Fruit fly (Drosophila melanogaster) whole organism, embryonic: ENCODE results near the gene nAChRalpha6.
A peak's percentile ranks its signal among the peaks of the same experiment; 100 is the strongest.

Experiments used
- B-H1 ChIP-seq: fragments of 200-800 bp; sonication (Bioruptor generic); IDR thresholded peaks from 3 replicates; pipeline ENCODE4 v1.3.6; 2022; ENCODE audit warnings: missing biosample characterization, missing genetic modification characterization
- Bgb ChIP-seq: fragments of 200-800 bp; sonication (Bioruptor generic); IDR thresholded peaks from 2 replicates; pipeline ENCODE4 v1.3.6; 2022; ENCODE audit warnings: missing biosample characterization, missing genetic modification characterization; ENCODE audit not compliant: partially characterized antibody
- CG10979 ChIP-seq: fragments of 200-800 bp; sonication (Bioruptor generic); optimal IDR thresholded peaks from 2 replicates; lab custom pipeline; 2018; ENCODE audit warnings: missing biosample characterization, mild to moderate bottlenecking, missing genetic modification characterization, moderate library complexity
- CG11504 ChIP-seq: fragments of 200-800 bp; sonication (Bioruptor generic); optimal IDR thresholded peaks from 3 replicates; lab custom pipeline; 2019; ENCODE audit warnings: missing biosample characterization, mild to moderate bottlenecking, missing genetic modification characterization, moderate library complexity
- CG11723 ChIP-seq: fragments of 200-800 bp; sonication (Bioruptor generic); optimal IDR thresholded peaks from 2 replicates; lab custom pipeline; 2017; ENCODE audit warnings: missing biosample characterization, mild to moderate bottlenecking, missing genetic modification characterization
- CG13894 ChIP-seq: fragments of 200-800 bp; sonication (Bioruptor generic); optimal IDR thresholded peaks from 3 replicates; lab custom pipeline; 2018; ENCODE audit warnings: missing biosample characterization, mild to moderate bottlenecking, missing genetic modification characterization, moderate library complexity
- CG15479 ChIP-seq: fragments of 200-800 bp; sonication (Bioruptor generic); optimal IDR thresholded peaks from 3 replicates; lab custom pipeline; 2019; ENCODE audit warnings: missing biosample characterization, mild to moderate bottlenecking, missing genetic modification characterization, moderate library complexity
- CG15601 ChIP-seq: fragments of 200-800 bp; sonication (Bioruptor generic); optimal IDR thresholded peaks from 3 replicates; lab custom pipeline; 2019; ENCODE audit warnings: missing biosample characterization, mild to moderate bottlenecking, missing genetic modification characterization, moderate library complexity
- CG1647 ChIP-seq: fragments of 200-800 bp; sonication (Bioruptor generic); optimal IDR thresholded peaks from 3 replicates; lab custom pipeline; 2016; ENCODE audit warnings: missing biosample characterization, missing genetic modification characterization
- CG16813 ChIP-seq: fragments of 200-800 bp; sonication (Bioruptor generic); IDR thresholded peaks from 3 replicates; pipeline ENCODE4 v1.3.6; 2022; ENCODE audit warnings: missing biosample characterization, missing genetic modification characterization; ENCODE audit not compliant: partially characterized antibody
- CG3407 ChIP-seq: fragments of 200-800 bp; sonication (Bioruptor generic); optimal IDR thresholded peaks from 2 replicates; lab custom pipeline; 2018; ENCODE audit warnings: missing biosample characterization, mild to moderate bottlenecking, missing genetic modification characterization
- CG3726 ChIP-seq: fragments of 200-800 bp; sonication (Bioruptor generic); IDR thresholded peaks from 3 replicates; pipeline ENCODE4, ENCODE4 v1.3.6; 2022; ENCODE audit warnings: missing biosample characterization, missing genetic modification characterization
- CG3847 ChIP-seq: fragments of 200-800 bp; sonication (Bioruptor generic); IDR thresholded peaks from 2 replicates; pipeline ENCODE4 v1.3.6; 2022; ENCODE audit warnings: missing biosample characterization, missing genetic modification characterization
- CG6254 ChIP-seq: fragments of 200-800 bp; sonication (Bioruptor generic); optimal IDR thresholded peaks from 3 replicates; lab custom pipeline; 2017; ENCODE audit warnings: mild to moderate bottlenecking, missing biosample characterization, missing genetic modification reagents, missing genetic modification characterization
- CG6654 ChIP-seq: fragments of 200-800 bp; sonication (Bioruptor generic); optimal IDR thresholded peaks from 2 replicates; lab custom pipeline; 2017; ENCODE audit warnings: missing biosample characterization, mild to moderate bottlenecking, missing genetic modification characterization
- CG6689 ChIP-seq: fragments of 200-800 bp; sonication (Bioruptor generic); IDR thresholded peaks from 2 replicates; pipeline ENCODE4 v1.3.6; 2022; ENCODE audit warnings: missing biosample characterization, missing genetic modification characterization
- CG7745 ChIP-seq: fragments of 200-800 bp; sonication (Bioruptor generic); optimal IDR thresholded peaks from 2 replicates; lab custom pipeline; 2018; ENCODE audit warnings: missing biosample characterization, mild to moderate bottlenecking, missing genetic modification characterization, moderate library complexity
- CG8089 ChIP-seq: fragments of 200-800 bp; sonication (Bioruptor generic); optimal IDR thresholded peaks from 3 replicates; lab custom pipeline; 2016; ENCODE audit warnings: missing biosample characterization, missing genetic modification characterization
- CG8290 ChIP-seq, 3 experiments: fragments of 200-800 bp; sonication (Bioruptor generic); optimal IDR thresholded peaks; 2 replicates each; lab custom pipeline; 2016 to 2019; ENCODE audit warnings: missing biosample characterization in 3 of 3, missing genetic modification characterization in 3 of 3, mild to moderate bottlenecking in 2 of 3, moderate library complexity in 1 of 3
- CG9609 ChIP-seq: fragments of 200-800 bp; sonication (Bioruptor generic); optimal IDR thresholded peaks from 3 replicates; lab custom pipeline; 2016; ENCODE audit warnings: missing biosample characterization, missing genetic modification characterization
- CkIIα-i1 ChIP-seq: fragments of 200-800 bp; sonication (Bioruptor generic); IDR thresholded peaks from 2 replicates; pipeline ENCODE4 v1.3.6; 2022; ENCODE audit warnings: missing biosample characterization, missing genetic modification characterization
- D19B ChIP-seq: fragments of 200-800 bp; sonication (Bioruptor generic); optimal IDR thresholded peaks from 2 replicates; lab custom pipeline; 2017; ENCODE audit warnings: missing biosample characterization, mild to moderate bottlenecking, missing genetic modification characterization
- Deaf1 ChIP-seq: fragments of 200-800 bp; optimal IDR thresholded peaks from 3 replicates; lab custom pipeline; 2019; ENCODE audit warnings: missing biosample characterization, mild to moderate bottlenecking, missing genetic modification characterization, moderate library complexity
- ERR ChIP-seq: fragments of 200-800 bp; sonication (Bioruptor generic); optimal IDR thresholded peaks from 2 replicates; lab custom pipeline; 2016; ENCODE audit warnings: missing biosample characterization, missing genetic modification characterization
- GATAe ChIP-seq: fragments of 200-800 bp; sonication (Bioruptor generic); conservative IDR thresholded peaks from 2 replicates; pipeline ENCODE4 v1.3.6; 2022; ENCODE audit warnings: missing biosample characterization, missing genetic modification characterization
- HLH3B ChIP-seq: fragments of 200-800 bp; sonication (Bioruptor generic); IDR thresholded peaks from 2 replicates; pipeline ENCODE4 v1.3.6; 2022; ENCODE audit warnings: missing biosample characterization, missing genetic modification characterization
- Hand ChIP-seq: fragments of 200-800 bp; sonication (Bioruptor generic); optimal IDR thresholded peaks from 2 replicates; lab custom pipeline; 2017; ENCODE audit warnings: mild to moderate bottlenecking, missing biosample characterization, missing genetic modification reagents, missing genetic modification characterization
- Hsf ChIP-seq: fragments of 200-800 bp; sonication (Bioruptor generic); optimal IDR thresholded peaks from 3 replicates; lab custom pipeline; 2016; ENCODE audit warnings: missing biosample characterization, missing genetic modification characterization
- Lim3 ChIP-seq: fragments of 200-800 bp; sonication (Bioruptor generic); IDR thresholded peaks from 2 replicates; pipeline ENCODE4 v1.3.6; 2022; ENCODE audit warnings: missing biosample characterization, missing genetic modification characterization
- Nf-YC ChIP-seq: fragments of 200-800 bp; optimal IDR thresholded peaks from 3 replicates; lab custom pipeline; 2019; ENCODE audit warnings: missing biosample characterization, mild to moderate bottlenecking, missing genetic modification characterization, moderate library complexity
- Rfx ChIP-seq: fragments of 200-800 bp; sonication (Bioruptor generic); IDR thresholded peaks from 2 replicates; pipeline ENCODE4 v1.3.6; 2022; ENCODE audit warnings: missing biosample characterization, missing genetic modification characterization
- Sin3A ChIP-seq: fragments of >200 bp; optimal IDR thresholded peaks from 2 replicates; lab custom pipeline; 2018
- Tbp ChIP-seq: fragments of >200 bp; optimal IDR thresholded peaks from 2 replicates; lab custom pipeline; 2018; ENCODE audit warnings: missing biosample characterization, missing genetic modification characterization
- abd-A ChIP-seq: fragments of 200-800 bp; sonication (Bioruptor generic); optimal IDR thresholded peaks from 3 replicates; lab custom pipeline; 2019; ENCODE audit warnings: missing biosample characterization, mild to moderate bottlenecking, missing genetic modification characterization, moderate library complexity
- fd96Cb ChIP-seq: fragments of 200-800 bp; sonication (Bioruptor generic); optimal IDR thresholded peaks from 2 replicates; lab custom pipeline; 2018; ENCODE audit warnings: missing biosample characterization, mild to moderate bottlenecking, missing genetic modification characterization, moderate library complexity
- gcm ChIP-seq: fragments of 200-800 bp; sonication (Bioruptor generic); optimal IDR thresholded peaks from 2 replicates; lab custom pipeline; 2019; ENCODE audit warnings: missing biosample characterization, mild to moderate bottlenecking, missing genetic modification characterization, moderate library complexity
- jigr1 ChIP-seq: fragments of 200-800 bp; sonication (Bioruptor generic); IDR thresholded peaks from 3 replicates; pipeline ENCODE4 v1.3.6; 2022; ENCODE audit warnings: missing biosample characterization, missing genetic modification characterization
- kah ChIP-seq: fragments of 200-800 bp; sonication (Bioruptor generic); optimal IDR thresholded peaks from 2 replicates; lab custom pipeline; 2018; ENCODE audit warnings: missing biosample characterization, mild to moderate bottlenecking, missing genetic modification characterization
- pb ChIP-seq: fragments of 200-800 bp; sonication (Bioruptor generic); optimal IDR thresholded peaks from 3 replicates; lab custom pipeline; 2016; ENCODE audit warnings: missing biosample characterization, missing genetic modification characterization
- psq ChIP-seq: fragments of 200-800 bp; sonication (Bioruptor generic); optimal IDR thresholded peaks from 2 replicates; lab custom pipeline; 2017; ENCODE audit warnings: missing biosample characterization, missing genetic modification characterization
- ro ChIP-seq: fragments of 200-800 bp; sonication (Bioruptor generic); IDR thresholded peaks from 2 replicates; pipeline ENCODE4 v1.3.6; 2022; ENCODE audit warnings: missing biosample characterization, missing genetic modification characterization
- row ChIP-seq: fragments of 200-800 bp; sonication (Bioruptor generic); IDR thresholded peaks from 3 replicates; pipeline ENCODE4 v1.3.6; 2022; ENCODE audit warnings: missing biosample characterization, missing genetic modification characterization
- trh ChIP-seq: fragments of 200-800 bp; sonication (Bioruptor generic); optimal IDR thresholded peaks from 2 replicates; lab custom pipeline; 2016; ENCODE audit warnings: missing biosample characterization, missing genetic modification characterization
- vnd ChIP-seq: fragments of 200-800 bp; sonication (Bioruptor generic); IDR thresholded peaks from 3 replicates; pipeline ENCODE4 v1.3.6; 2022; ENCODE audit warnings: missing biosample characterization, missing genetic modification characterization; ENCODE audit not compliant: partially characterized antibody
- vvl ChIP-seq: fragments of 200-800 bp; sonication (Bioruptor generic); IDR thresholded peaks from 2 replicates; pipeline ENCODE4 v1.3.6; 2022; ENCODE audit warnings: missing biosample characterization, missing genetic modification characterization
- wdn ChIP-seq: fragments of 200-800 bp; sonication (Bioruptor generic); IDR thresholded peaks from 2 replicates; pipeline ENCODE4 v1.3.6; 2022; ENCODE audit warnings: missing biosample characterization, missing genetic modification characterization
- zen2 ChIP-seq: fragments of 200-800 bp; sonication (Bioruptor generic); IDR thresholded peaks from 3 replicates; pipeline ENCODE4 v1.3.6; 2022; ENCODE audit warnings: missing biosample characterization, missing genetic modification characterization; ENCODE audit not compliant: partially characterized antibody

nAChRalpha6 gene

dm6 chr2L:9908468-9908967 is 22.5 kb upstream of the nAChRalpha6 start, which contains the start of gene CG13124 (continued):
- TF ChIP-seq CG11723: no peak
- TF ChIP-seq row (GFP tag; lab: Robert Waterston, UW): peak; percentile 70
- no peak for TF ChIP-seq CG6254 (GFP tag; lab: Kevin White, UChicago)
- no peak for TF ChIP-seq CG9609 (GFP tag; lab: Kevin White, UChicago)
- no peak for TF ChIP-seq CG8089 (GFP tag; lab: Kevin White, UChicago)
- no peak for TF ChIP-seq wdn (GFP tag; lab: Robert Waterston, UW)
- peak; percentile 18 for TF ChIP-seq ERR
- 0 out of 2 replicates have a peak, but pooled peaks have one; percentile 16 for TF ChIP-seq Bgb (GFP tag; lab: Robert Waterston, UW)
- TF ChIP-seq CG15601: no peak
- no peak for TF ChIP-seq CG6689 (GFP tag; lab: Robert Waterston, UW)
- no peak for TF ChIP-seq pb (GFP tag; lab: Kevin White, UChicago)
- TF ChIP-seq Sin3A (lab: Kevin White, UChicago): no peak
- no peak for TF ChIP-seq CG6654 (GFP tag; lab: Kevin White, UChicago)
- TF ChIP-seq jigr1 (GFP tag; lab: Robert Waterston, UW): no peak
- no peak for TF ChIP-seq kah
- no peak for TF ChIP-seq HLH3B (GFP tag; lab: Robert Waterston, UW)
- TF ChIP-seq CG1647 (GFP tag; lab: Kevin White, UChicago): no peak
- TF ChIP-seq fd96Cb (tag; lab: Kevin White, UChicago): no peak

dm6 chr2L:9907320-9908256 is 21.5 kb upstream of the nAChRalpha6 start:
- no peak for TF ChIP-seq B-H1 (GFP tag; lab: Robert Waterston, UW)
- no peak for TF ChIP-seq Hsf
- no peak for TF ChIP-seq GATAe (GFP tag; lab: Robert Waterston, UW)
- TF ChIP-seq CG15479: no peak
- no peak for TF ChIP-seq CG3407
- peak; percentile 81 for TF ChIP-seq psq (GFP tag; lab: Kevin White, UChicago)
- TF ChIP-seq Lim3: no peak
- TF ChIP-seq CG13894 (tag; lab: Kevin White, UChicago): peak; percentile 0
- TF ChIP-seq CkIIα-i1 (GFP tag; lab: Robert Waterston, UW): no peak
- TF ChIP-seq abd-A (tag; lab: Kevin White, UChicago): peak; percentile 90
- no peak for TF ChIP-seq Hand
- TF ChIP-seq Deaf1 (tag; lab: Kevin White, UChicago): peak; percentile 52
- no peak for TF ChIP-seq fd96Cb (tag; lab: Kevin White, UChicago)
- peak; percentile 9 for TF ChIP-seq gcm (GFP tag; lab: Kevin White, UChicago)
- no peak for TF ChIP-seq CG16813 (GFP tag; lab: Robert Waterston, UW)
- peak; percentile 48 for TF ChIP-seq Nf-YC (tag; lab: Kevin White, UChicago)
- no peak for TF ChIP-seq CG8290 (GFP tag; optimal IDR thresholded peaks at IDR 0.05; lab: Kevin White, UChicago)
- TF ChIP-seq CG8290 (tag; optimal IDR thresholded peaks at IDR 0.05; lab: Kevin White, UChicago): peak in 1 of 2 experiments; percentile 56
- no peak for TF ChIP-seq Tbp (GFP tag; lab: Kevin White, UChicago)
- TF ChIP-seq CG10979 (tag; lab: Kevin White, UChicago): peak; percentile 66
- TF ChIP-seq zen2 (GFP tag; lab: Robert Waterston, UW): 0 out of 3 replicates have a peak, but pooled peaks have one; percentile 32
- TF ChIP-seq vnd (GFP tag; lab: Robert Waterston, UW): no peak
- peak; percentile 73 for TF ChIP-seq D19B (GFP tag; lab: Kevin White, UChicago)
- peak; percentile 20; the same call in 1 of the 2 replicates for TF ChIP-seq CG3847 (GFP tag; lab: Robert Waterston, UW)
- TF ChIP-seq CG11504 (tag; lab: Kevin White, UChicago): no peak
- TF ChIP-seq vvl: peak; percentile 7; the same call in 1 of the 2 replicates
- no peak for TF ChIP-seq trh (GFP tag; lab: Kevin White, UChicago)
- TF ChIP-seq CG7745: no peak
- no peak for TF ChIP-seq ro (GFP tag; lab: Robert Waterston, UW)
- TF ChIP-seq CG3726 (GFP tag; lab: Robert Waterston, UW): 0 out of 3 replicates have a peak, but pooled peaks have one; percentile 12
- no peak for TF ChIP-seq Rfx (GFP tag; lab: Robert Waterston, UW)
